Worm (Caenorhabditis elegans) whole organism, L3 larva: Measurements from ENCODE around the gene Y62H9A.10.

ENCODE experiments used
- ama-1 ChIP-seq: fragments of 150-350 bp; optimal IDR thresholded peaks from 2 replicates; lab custom pipeline; 2018
- ceh-16 ChIP-seq: sonication (generic microtip); optimal IDR thresholded peaks from 2 replicates; lab custom pipeline; 2017; ENCODE audit warnings: missing biosample characterization, missing genetic modification characterization
- egl-27 ChIP-seq: sonication (generic microtip); optimal IDR thresholded peaks from 4 replicates; lab custom pipeline; 2017; ENCODE audit warnings: missing biosample characterization, missing genetic modification reagents, missing genetic modification characterization
- elt-2 ChIP-seq: sonication (generic microtip); optimal IDR thresholded peaks from 2 replicates; lab custom pipeline; 2016; ENCODE audit warnings: missing genetic modification reagents, mild to moderate bottlenecking, missing genetic modification characterization, missing compliant biosample characterization
- lin-39 ChIP-seq: fragments of 150-350 bp; optimal IDR thresholded peaks from 2 replicates; lab custom pipeline; 2018; ENCODE audit warnings: missing biosample characterization, missing genetic modification reagents, missing genetic modification characterization
- nhr-12 ChIP-seq: fragments of 150-350 bp; optimal IDR thresholded peaks from 2 replicates; lab custom pipeline; 2014; ENCODE audit warnings: missing biosample characterization, missing genetic modification characterization
- nhr-237 ChIP-seq: fragments of 150-350 bp; optimal IDR thresholded peaks from 2 replicates; lab custom pipeline; 2014; ENCODE audit warnings: missing biosample characterization, missing genetic modification characterization
- nhr-77 ChIP-seq: fragments of 150-350 bp; optimal IDR thresholded peaks from 2 replicates; lab custom pipeline; 2014; ENCODE audit warnings: missing biosample characterization, missing genetic modification characterization
- pha-4 ChIP-seq: fragments of 150-350 bp; optimal IDR thresholded peaks from 2 replicates; lab custom pipeline; 2014; ENCODE audit warnings: missing biosample characterization, missing genetic modification reagents, missing genetic modification characterization
- pqm-1 ChIP-seq: fragments of 150-350 bp; optimal IDR thresholded peaks from 2 replicates; lab custom pipeline; 2017; ENCODE audit warnings: missing biosample characterization, missing genetic modification characterization, inconsistent platforms
- skn-1 ChIP-seq: fragments of 150-350 bp; optimal IDR thresholded peaks from 2 replicates; lab custom pipeline; 2014; ENCODE audit warnings: missing biosample characterization, missing genetic modification characterization
- snpc-4 ChIP-seq: fragments of 150-350 bp; optimal IDR thresholded peaks from 2 replicates; lab custom pipeline; 2014; ENCODE audit warnings: missing biosample characterization, missing genetic modification characterization
- zag-1 ChIP-seq: fragments of 150-350 bp; optimal IDR thresholded peaks from 2 replicates; lab custom pipeline; 2014; ENCODE audit warnings: missing biosample characterization, missing genetic modification characterization
- ztf-4 ChIP-seq: fragments of 150-350 bp; optimal IDR thresholded peaks from 2 replicates; lab custom pipeline; 2014; ENCODE audit warnings: missing biosample characterization, missing genetic modification characterization

ce11 chrX:11872210-11872609, 30.4 kb downstream of the Y62H9A.10 start:
- TF ChIP-seq pqm-1 (tag; lab: Kevin White, UChicago) = no peak
- TF ChIP-seq lin-39 (tag; lab: Kevin White, UChicago) = no peak
- TF ChIP-seq ama-1 = no peak
- no peak for TF ChIP-seq pha-4 (tag; lab: Kevin White, UChicago)
- no peak for TF ChIP-seq ztf-4 (tag; lab: Kevin White, UChicago)
- no peak for TF ChIP-seq nhr-237 (tag; lab: Kevin White, UChicago)
- TF ChIP-seq egl-27 (tag; lab: Kevin White, UChicago) = no peak
- no peak for TF ChIP-seq ceh-16 (tag; lab: Kevin White, UChicago)
- TF ChIP-seq nhr-77 = no peak
- no peak for TF ChIP-seq skn-1 (tag; lab: Kevin White, UChicago)
- TF ChIP-seq zag-1 (tag; lab: Kevin White, UChicago) = no peak
- no peak for TF ChIP-seq snpc-4 (tag; lab: Kevin White, UChicago)
- TF ChIP-seq elt-2 = no peak
- TF ChIP-seq nhr-12 (tag; lab: Kevin White, UChicago) = no peak
